Fruit fly (Drosophila melanogaster) Kc167 (cell line): ENCODE results near the gene Hr39.

Source experiments
- Myc ChIP-seq: fragments of >200 bp; optimal IDR thresholded peaks from 2 replicates; lab custom pipeline; 2017; ENCODE audit warnings: missing external identifiers
- Sin3A ChIP-seq: fragments of >200 bp; optimal IDR thresholded peaks from 2 replicates; lab custom pipeline; 2018; ENCODE audit warnings: missing external identifiers
- h ChIP-seq: fragments of >200 bp; optimal IDR thresholded peaks from 3 replicates; lab custom pipeline; 2018; ENCODE audit warnings: missing external identifiers
- psq ChIP-seq: fragments of >200 bp; optimal IDR thresholded peaks from 2 replicates; lab custom pipeline; 2017; ENCODE audit warnings: missing external identifiers
- ttk ChIP-seq: sonication (Bioruptor generic); optimal IDR thresholded peaks from 2 replicates; lab custom pipeline; 2017; ENCODE audit warnings: missing external identifiers

dm6 chr2L:21266277-21266676 is 29.2 kb downstream of the Hr39 start:
- TF ChIP-seq h (lab: Kevin White, UChicago), result no peak
- TF ChIP-seq Sin3A, result no peak
- TF ChIP-seq Myc, result no peak
- TF ChIP-seq ttk, result no peak
- TF ChIP-seq psq, result no peak
